Worm (Caenorhabditis elegans): ENCODE results near the gene R07B7.10.

Gene R07B7.10

ce11 chrV:12038317-12038716 is 44.7 kb upstream of the R07B7.10 start:
- TF ChIP-seq nhr-71 (tag; optimal IDR thresholded peaks at IDR 0.05) (no peak), unc-86 (tag; optimal IDR thresholded peaks at IDR 0.05) (peak; percentile 48), nhr-47 (tag; optimal IDR thresholded peaks at IDR 0.05) (no peak), isw-1 (GFP tag; IDR thresholded peaks at IDR 0.05) (peak; percentile 13; the same call in 1 of the 2 replicates), dsc-1 (tag; optimal IDR thresholded peaks at IDR 0.05) (no peak), lin-14 (GFP tag; optimal IDR thresholded peaks at IDR 0.05) (peak; percentile 48)

ce11 chrV:12038783-12039182 is 44.2 kb upstream of the R07B7.10 start:
- TF ChIP-seq F16B12.6 (tag; optimal IDR thresholded peaks at IDR 0.05) (no peak), lin-14 (GFP tag; optimal IDR thresholded peaks at IDR 0.05) (peak; percentile 51), dpl-1 (GFP tag; optimal IDR thresholded peaks at IDR 0.05) (peak in 1 of 3 experiments; percentile 34), nhr-47 (tag; optimal IDR thresholded peaks at IDR 0.05) (peak; percentile 46), lin-35 (GFP tag; optimal IDR thresholded peaks at IDR 0.05) (peak in 1 of 2 experiments; percentile 54), pax-3 (tag; optimal IDR thresholded peaks at IDR 0.05) (peak; percentile 31), ama-1 (optimal IDR thresholded peaks at IDR 0.05) (peak; percentile 5), dsc-1 (tag; optimal IDR thresholded peaks at IDR 0.05) (peak; percentile 28), fkh-8 (tag; optimal IDR thresholded peaks at IDR 0.05) (peak; percentile 12), efl-1 (optimal IDR thresholded peaks at IDR 0.05) (no peak), efl-1 (GFP tag; optimal IDR thresholded peaks at IDR 0.05 in 1 of 2) (peak; percentile 18 to 58), mab-9 (GFP tag; IDR thresholded peaks at IDR 0.05) (no peak), snu-23 (GFP tag; optimal IDR thresholded peaks at IDR 0.05) (peak; percentile 29), ceh-82 (tag; optimal IDR thresholded peaks at IDR 0.05) (peak in 2 of 3 experiments; percentile 8 to 58), Y116A8C.19 (tag; optimal IDR thresholded peaks at IDR 0.05; ENCODE audit: borderline replicate concordance) (no peak), xbp-1 (tag; optimal IDR thresholded peaks at IDR 0.05) (peak; percentile 22), nhr-20 (tag; optimal IDR thresholded peaks at IDR 0.05) (peak; percentile 27), swsn-7 (tag; optimal IDR thresholded peaks at IDR 0.05) (peak; percentile 26), ceh-90 (tag; optimal IDR thresholded peaks at IDR 0.05) (no peak)

ce11 chrV:12039755-12040154 is 43.3 kb upstream of the R07B7.10 start:
- TF ChIP-seq elt-3 (tag; optimal IDR thresholded peaks at IDR 0.05) (no peak), fkh-4 (tag; optimal IDR thresholded peaks at IDR 0.05; ENCODE audit: borderline replicate concordance) (no peak), hlh-4 (tag; optimal IDR thresholded peaks at IDR 0.05) (no peak), C34B4.2 (tag; optimal IDR thresholded peaks at IDR 0.05) (no peak), aly-2 (tag; optimal IDR thresholded peaks at IDR 0.05) (no peak), blmp-1 (tag; optimal IDR thresholded peaks at IDR 0.05) (peak; percentile 28), sox-4 (tag; optimal IDR thresholded peaks at IDR 0.05) (no peak), fos-1 (tag; optimal IDR thresholded peaks at IDR 0.05) (no peak), lin-15B (tag; optimal IDR thresholded peaks at IDR 0.05) (no peak), unc-130 (tag; optimal IDR thresholded peaks at IDR 0.05) (no peak), pax-3 (tag; optimal IDR thresholded peaks at IDR 0.05) (no peak), unc-30 (tag; optimal IDR thresholded peaks at IDR 0.05) (no peak), C04F5.9 (tag; optimal IDR thresholded peaks at IDR 0.05) (no peak), lin-13 (GFP tag; optimal IDR thresholded peaks at IDR 0.05) (no peak), nhr-85 (tag) (peak; percentile 34), lin-14 (GFP tag; optimal IDR thresholded peaks at IDR 0.05) (peak; percentile 29), nhr-11 (tag; optimal IDR thresholded peaks at IDR 0.05) (no peak), mep-1 (tag; optimal IDR thresholded peaks at IDR 0.05) (no peak), alr-1 (tag; optimal IDR thresholded peaks at IDR 0.05; ENCODE audit: borderline replicate concordance) (no peak), aha-1 (tag; optimal IDR thresholded peaks at IDR 0.05) (no peak)
